Worm (Caenorhabditis elegans): ENCODE results near the gene mes-6.
A peak's percentile ranks its signal among the peaks of the same experiment; 100 is the strongest.

mes-6 gene

ce11 chrIV:8532796-8533195, 21.7 kb downstream of the mes-6 start:
- TF ChIP-seq nhr-21 (tag; optimal IDR thresholded peaks at IDR 0.05): no peak
- TF ChIP-seq Y55F3AM.14 (GFP tag; optimal IDR thresholded peaks at IDR 0.05): no peak
- peak; percentile 73 for TF ChIP-seq sma-9 (GFP tag; optimal IDR thresholded peaks at IDR 0.05)
- TF ChIP-seq sma-9 (tag; optimal IDR thresholded peaks at IDR 0.05): no peak
- TF ChIP-seq snpc-4 (tag; optimal IDR thresholded peaks at IDR 0.05): no peak
- TF ChIP-seq nhr-77 (tag; optimal IDR thresholded peaks at IDR 0.05): no peak
- TF ChIP-seq ZK546.5 (tag; optimal IDR thresholded peaks at IDR 0.05): no peak
- TF ChIP-seq nhr-237 (tag; optimal IDR thresholded peaks at IDR 0.05): no peak
- no peak for TF ChIP-seq nhr-6 (tag; optimal IDR thresholded peaks at IDR 0.05)
- TF ChIP-seq mdl-1 (tag; optimal IDR thresholded peaks at IDR 0.05): peak in 1 of 2 experiments; percentile 19
- TF ChIP-seq elt-1 (tag; optimal IDR thresholded peaks at IDR 0.05): no peak
- TF ChIP-seq ceh-82 (tag; optimal IDR thresholded peaks at IDR 0.05): no peak
- TF ChIP-seq lin-39 (tag; optimal IDR thresholded peaks at IDR 0.05): no peak
- no peak for TF ChIP-seq nhr-129 (tag; optimal IDR thresholded peaks at IDR 0.05)
- TF ChIP-seq lin-13 (GFP tag; optimal IDR thresholded peaks at IDR 0.05): no peak
- TF ChIP-seq alr-1 (tag; optimal IDR thresholded peaks at IDR 0.05): no peak
- no peak for TF ChIP-seq C34F6.9 (tag; optimal IDR thresholded peaks at IDR 0.05)
- TF ChIP-seq zag-1 (tag; optimal IDR thresholded peaks at IDR 0.05): no peak
- no peak for TF ChIP-seq sem-4 (tag; optimal IDR thresholded peaks at IDR 0.05)
- no peak for TF ChIP-seq crh-2 (tag; optimal IDR thresholded peaks at IDR 0.05)
- TF ChIP-seq ztf-4 (tag; optimal IDR thresholded peaks at IDR 0.05): no peak
- TF ChIP-seq ztf-1 (GFP tag; conservative IDR thresholded peaks at IDR 0.05): no peak
- TF ChIP-seq ama-1 (optimal IDR thresholded peaks at IDR 0.05): no peak
- peak; percentile 57 for TF ChIP-seq blmp-1 (tag; optimal IDR thresholded peaks at IDR 0.05; ENCODE audit: insufficient read depth)
- TF ChIP-seq sma-3 (GFP tag; optimal IDR thresholded peaks at IDR 0.05): peak; percentile 9
- TF ChIP-seq peb-1 (tag; optimal IDR thresholded peaks at IDR 0.05): no peak
- TF ChIP-seq skn-1 (tag; optimal IDR thresholded peaks at IDR 0.05): no peak
- no peak for TF ChIP-seq nhr-12 (tag; optimal IDR thresholded peaks at IDR 0.05)
- no peak for TF ChIP-seq lsy-2 (tag; optimal IDR thresholded peaks at IDR 0.05)
- no peak for TF ChIP-seq F13H6.1 (tag; optimal IDR thresholded peaks at IDR 0.05)
- TF ChIP-seq nhr-10 (tag; optimal IDR thresholded peaks at IDR 0.05): no peak
- no peak for TF ChIP-seq mbf-1 (tag; optimal IDR thresholded peaks at IDR 0.05)
- TF ChIP-seq ztf-11 (tag; optimal IDR thresholded peaks at IDR 0.05): no peak
- TF ChIP-seq nhr-23 (tag; optimal IDR thresholded peaks at IDR 0.05): no peak
- TF ChIP-seq fos-1 (tag; optimal IDR thresholded peaks at IDR 0.05): peak; percentile 31
- no peak for TF ChIP-seq aly-2 (tag; optimal IDR thresholded peaks at IDR 0.05)
- TF ChIP-seq dmd-4 (tag; optimal IDR thresholded peaks at IDR 0.05): no peak
- no peak for TF ChIP-seq lin-11 (tag; optimal IDR thresholded peaks at IDR 0.05)

ce11 chrIV:8534189-8534588, 23.1 kb downstream of the mes-6 start:
- TF ChIP-seq fos-1 (tag; optimal IDR thresholded peaks at IDR 0.05): peak; percentile 25
- no peak for TF ChIP-seq unc-62 (GFP tag; optimal IDR thresholded peaks at IDR 0.05)

- TF ChIP-seq lin-13 (GFP tag; optimal IDR thresholded peaks at IDR 0.05) (peak; percentile 40), nhr-21 (tag; optimal IDR thresholded peaks at IDR 0.05) (peak; percentile 62), ztf-4 (tag; optimal IDR thresholded peaks at IDR 0.05) (no peak), mdl-1 (tag; optimal IDR thresholded peaks at IDR 0.05) (peak; percentile 36 to 69), blmp-1 (tag; optimal IDR thresholded peaks at IDR 0.05; ENCODE audit: insufficient read depth) (peak; percentile 76), lsy-2 (tag; optimal IDR thresholded peaks at IDR 0.05) (peak in 1 of 2 experiments; percentile 75), elt-3 (tag; optimal IDR thresholded peaks at IDR 0.05) (no peak), C34F6.9 (tag; optimal IDR thresholded peaks at IDR 0.05) (peak; percentile 0), sma-9 (GFP tag; optimal IDR thresholded peaks at IDR 0.05) (peak; percentile 86), sma-9 (tag; optimal IDR thresholded peaks at IDR 0.05) (no peak), nhr-25 (tag; optimal IDR thresholded peaks at IDR 0.05) (peak; percentile 67), Y55F3AM.14 (GFP tag; optimal IDR thresholded peaks at IDR 0.05) (peak; percentile 43), unc-55 (GFP tag; optimal IDR thresholded peaks at IDR 0.05) (no peak), fos-1 (tag; optimal IDR thresholded peaks at IDR 0.05) (peak; percentile 75), peb-1 (tag; optimal IDR thresholded peaks at IDR 0.05) (no peak), elt-1 (tag; optimal IDR thresholded peaks at IDR 0.05) (no peak), F13H6.1 (tag; optimal IDR thresholded peaks at IDR 0.05) (peak; percentile 68), gmeb-1 (tag; optimal IDR thresholded peaks at IDR 0.05) (no peak), nhr-129 (tag; optimal IDR thresholded peaks at IDR 0.05) (peak; percentile 80), mbf-1 (tag; optimal IDR thresholded peaks at IDR 0.05) (no peak), ceh-16 (tag; optimal IDR thresholded peaks at IDR 0.05) (no peak), nhr-6 (tag; optimal IDR thresholded peaks at IDR 0.05) (peak; percentile 34), ama-1 (optimal IDR thresholded peaks at IDR 0.05) (peak; percentile 80), snpc-4 (tag; optimal IDR thresholded peaks at IDR 0.05) (peak; percentile 21), crh-2 (tag; optimal IDR thresholded peaks at IDR 0.05) (peak; percentile 72), sma-3 (GFP tag; optimal IDR thresholded peaks at IDR 0.05) (peak; percentile 76)
Measured at ce11 chrIV:8534997-8535414, 23.9 kb downstream of the mes-6 start.
